Fruit fly (Drosophila melanogaster): Measurements from ENCODE around the gene RecQ4.
A peak's percentile ranks its signal among the peaks of the same experiment; 100 is the strongest.

The RecQ4 gene

DNA sequence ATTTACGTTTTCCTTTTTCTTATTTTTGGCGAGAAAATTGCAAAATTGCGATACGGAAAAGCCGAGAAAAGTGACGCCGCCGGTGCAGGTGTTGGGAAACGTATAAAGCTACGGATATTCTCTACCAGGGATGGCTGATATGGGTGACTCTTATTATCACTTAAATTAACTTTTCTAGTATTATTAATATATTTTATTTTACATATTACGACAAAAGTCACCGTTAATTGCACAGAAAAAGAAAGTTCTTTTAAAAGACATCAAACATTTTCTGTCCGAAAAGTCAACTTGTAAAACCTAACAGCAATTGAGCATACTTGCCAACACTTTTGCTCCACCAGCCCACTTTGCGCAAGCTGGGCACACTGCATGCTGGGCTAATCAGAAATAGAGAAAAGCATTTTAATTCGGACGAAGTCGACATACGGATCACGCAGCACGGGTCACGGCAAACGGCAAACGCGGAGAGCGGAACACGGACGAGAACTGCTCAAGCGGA, 48.0 kb downstream of the RecQ4 start, which contains the start of the genes Cds and Uba2 (continued):
- TF ChIP-seq zen2 (GFP tag; IDR thresholded peaks at IDR 0.05; ENCODE audit: partially characterized antibody), result no peak
- peak; percentile 91 for TF ChIP-seq CG13123 (GFP tag; optimal IDR thresholded peaks at IDR 0.05)
- peak; percentile 77 for TF ChIP-seq Ets97D (GFP tag; optimal IDR thresholded peaks at IDR 0.05)
- TF ChIP-seq ewg (GFP tag; optimal IDR thresholded peaks at IDR 0.05), result peak; percentile 82
- TF ChIP-seq D19A (tag; optimal IDR thresholded peaks at IDR 0.05), result no peak
- peak; percentile 85 for TF ChIP-seq zen (tag; optimal IDR thresholded peaks at IDR 0.05)
- no peak for TF ChIP-seq CkIIα-i1 (GFP tag; IDR thresholded peaks at IDR 0.05)
- peak; percentile 60 for TF ChIP-seq Mes4 (GFP tag; optimal IDR thresholded peaks at IDR 0.05)
- TF ChIP-seq eyg (GFP tag; optimal IDR thresholded peaks at IDR 0.05), result peak; percentile 59
- TF ChIP-seq HLH4C (GFP tag; IDR thresholded peaks at IDR 0.05; ENCODE audit: partially characterized antibody), result peak; percentile 47; the same call in 1 of the 3 replicates
- TF ChIP-seq CG9817 (tag; optimal IDR thresholded peaks at IDR 0.05), result peak; percentile 97
- TF ChIP-seq Scr (GFP tag; IDR thresholded peaks at IDR 0.05; ENCODE audit: partially characterized antibody), result peak; percentile 40
- no peak for TF ChIP-seq Hey (tag; optimal IDR thresholded peaks at IDR 0.05)
- peak; percentile 39 for TF ChIP-seq hkb (optimal IDR thresholded peaks at IDR 0.05)
- TF ChIP-seq hkb (GFP tag; IDR thresholded peaks at IDR 0.05), result peak; percentile 91
- peak; percentile 88 for TF ChIP-seq Aef1 (GFP tag; IDR thresholded peaks at IDR 0.05)
- peak; percentile 86 for TF ChIP-seq Hand (GFP tag; optimal IDR thresholded peaks at IDR 0.05)
- TF ChIP-seq pho (GFP tag; optimal IDR thresholded peaks at IDR 0.05), result peak; percentile 80
- peak; percentile 89; the same call in 1 of the 2 replicates for TF ChIP-seq GATAe (GFP tag; conservative IDR thresholded peaks at IDR 0.05)
- peak; percentile 88 for TF ChIP-seq CG11695 (GFP tag; IDR thresholded peaks at IDR 0.05)
- peak; percentile 94 for TF ChIP-seq CG12155 (GFP tag; optimal IDR thresholded peaks at IDR 0.05)
- TF ChIP-seq Awh (GFP tag; IDR thresholded peaks at IDR 0.05), result peak; percentile 53; the same call in 1 of the 2 replicates
- TF ChIP-seq CG17568 (GFP tag; optimal IDR thresholded peaks at IDR 0.05), result no peak
- peak; percentile 67 for TF ChIP-seq onecut (GFP tag; IDR thresholded peaks at IDR 0.05)
- peak; percentile 90 for TF ChIP-seq zfh2 (GFP tag; optimal IDR thresholded peaks at IDR 0.05)
- 0 out of 3 replicates have a peak, but pooled peaks have one; percentile 24 for TF ChIP-seq z (GFP tag; IDR thresholded peaks at IDR 0.05)
- peak; percentile 94 for TF ChIP-seq CG15514 (GFP tag; optimal IDR thresholded peaks at IDR 0.05)
- TF ChIP-seq CG4854 (GFP tag; optimal IDR thresholded peaks at IDR 0.05), result peak; percentile 63
- peak; percentile 83 for TF ChIP-seq Antp (GFP tag; optimal IDR thresholded peaks at IDR 0.05)
- peak; percentile 86 for TF ChIP-seq Taf1 (GFP tag; IDR thresholded peaks at IDR 0.05)
- peak; percentile 95 for TF ChIP-seq CG2120 (GFP tag; optimal IDR thresholded peaks at IDR 0.05)
- TF ChIP-seq Trl (optimal IDR thresholded peaks at IDR 0.05), result no peak
- peak; percentile 82 for TF ChIP-seq Trl (GFP tag; optimal IDR thresholded peaks at IDR 0.05)
- peak; percentile 30 for TF ChIP-seq CTCF (GFP tag; optimal IDR thresholded peaks at IDR 0.05)
- peak; percentile 87 for TF ChIP-seq Hsf (GFP tag; optimal IDR thresholded peaks at IDR 0.05)
- TF ChIP-seq jigr1 (GFP tag; IDR thresholded peaks at IDR 0.05), result peak; percentile 84
- peak; percentile 81 for TF ChIP-seq CG9609 (GFP tag; optimal IDR thresholded peaks at IDR 0.05)
- peak; percentile 71 for TF ChIP-seq fu2 (GFP tag; optimal IDR thresholded peaks at IDR 0.05)
- no peak for TF ChIP-seq sqz (GFP tag; optimal IDR thresholded peaks at IDR 0.05)
- TF ChIP-seq CG14965 (GFP tag; optimal IDR thresholded peaks at IDR 0.05; ENCODE audit: borderline replicate concordance), result peak; percentile 3
- peak; percentile 91 for TF ChIP-seq CG14441 (GFP tag; IDR thresholded peaks at IDR 0.05)
- TF ChIP-seq HLH3B (GFP tag; IDR thresholded peaks at IDR 0.05), result peak; percentile 86
- peak; percentile 64 for TF ChIP-seq CG6854 (GFP tag; optimal IDR thresholded peaks at IDR 0.05)
- peak; percentile 84 for TF ChIP-seq CG11560 (tag; IDR thresholded peaks at IDR 0.05)
- TF ChIP-seq NFAT (GFP tag; IDR thresholded peaks at IDR 0.05), result peak; percentile 88
- TF ChIP-seq CG16863 (GFP tag; optimal IDR thresholded peaks at IDR 0.05), result peak; percentile 75
- TF ChIP-seq Hr3 (GFP tag; optimal IDR thresholded peaks at IDR 0.05), result peak; percentile 95
- TF ChIP-seq CG17829 (tag; optimal IDR thresholded peaks at IDR 0.05), result peak; percentile 94
- peak; percentile 86 for TF ChIP-seq H2.0 (GFP tag; IDR thresholded peaks at IDR 0.05)
- TF ChIP-seq lilli (GFP tag; optimal IDR thresholded peaks at IDR 0.05), result peak; percentile 94
- peak; percentile 84 for TF ChIP-seq bab2 (GFP tag; optimal IDR thresholded peaks at IDR 0.05)
- TF ChIP-seq salm (tag; optimal IDR thresholded peaks at IDR 0.05), result peak; percentile 80
